Worm (Caenorhabditis elegans) whole organism, L2 larva: ENCODE measurements around the gene Y37E11B.6.

Experiments
- R02D3.7 ChIP-seq: fragments of 150-350 bp; optimal IDR thresholded peaks from 2 replicates; lab custom pipeline; 2014; ENCODE audit warnings: missing biosample characterization, missing genetic modification characterization
- aly-2 ChIP-seq: fragments of 150-350 bp; optimal IDR thresholded peaks from 2 replicates; lab custom pipeline; 2014; ENCODE audit warnings: missing biosample characterization, missing genetic modification characterization
- elt-3 ChIP-seq: sonication (generic microtip); optimal IDR thresholded peaks from 2 replicates; lab custom pipeline; 2017; ENCODE audit warnings: missing biosample characterization, missing genetic modification characterization
- gmeb-1 ChIP-seq: fragments of 150-350 bp; optimal IDR thresholded peaks from 2 replicates; lab custom pipeline; 2014; ENCODE audit warnings: missing biosample characterization, missing genetic modification characterization

ce11 chrIV:3642189-3642588 is 43.1 kb upstream of the Y37E11B.6 start, which contains the start of gene CC8.3:
- TF ChIP-seq aly-2 (tag; lab: Kevin White, UChicago) (no peak), elt-3 (no peak), gmeb-1 (tag; lab: Kevin White, UChicago) (no peak), R02D3.7 (tag; lab: Kevin White, UChicago) (no peak)
